Fruit fly (Drosophila melanogaster): ENCODE results near the gene Phf5a.

DNA sequence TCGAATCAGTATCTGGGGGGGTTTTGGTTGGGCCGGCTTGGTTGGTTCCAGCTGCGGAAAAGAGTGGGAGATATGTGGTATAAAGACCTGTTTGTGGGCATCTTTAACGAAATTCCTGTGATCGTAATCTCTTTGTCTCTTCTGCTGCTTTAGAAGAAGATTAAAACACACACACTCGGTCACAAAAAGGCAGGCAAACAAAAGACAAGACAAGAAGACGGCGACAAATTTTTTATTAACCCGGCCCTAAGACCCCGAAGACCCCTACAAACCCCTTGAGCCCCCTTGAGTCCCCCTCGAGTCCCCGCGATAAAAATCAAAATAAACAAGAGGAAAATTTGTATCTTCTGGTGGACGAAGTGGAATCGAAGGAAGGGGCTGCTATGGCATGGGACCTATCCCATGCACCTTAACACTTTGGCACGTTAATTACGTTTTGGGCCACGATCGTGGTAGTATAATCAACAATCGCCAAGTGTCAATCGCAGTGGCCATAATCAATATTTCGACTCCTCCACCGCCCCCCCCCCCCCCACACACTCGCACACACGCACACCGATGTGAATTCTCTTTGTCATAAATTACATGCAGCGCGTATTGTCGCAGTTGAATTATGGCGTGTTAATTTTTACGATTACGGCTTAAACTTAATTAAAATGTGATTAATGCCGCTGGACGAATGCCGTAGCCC lies 43.6 kb upstream of the Phf5a start:
- TF ChIP-seq CG8478 (optimal IDR thresholded peaks at IDR 0.05) (no peak), CTCF (optimal IDR thresholded peaks at IDR 0.05) (no peak)
